Fruit fly (Drosophila melanogaster): ENCODE results near the gene CG18171.

dm6 chr3L:1737898-1738322 lies 15.0 kb upstream of the CG18171 start, which contains the start of gene PIG-Wb:
- TF ChIP-seq EcR (GFP tag; optimal IDR thresholded peaks at IDR 0.05) (no peak), Snoo (tag; optimal IDR thresholded peaks at IDR 0.05) (no peak), CG14655 (GFP tag; optimal IDR thresholded peaks at IDR 0.05) (no peak), CG8159 (tag; optimal IDR thresholded peaks at IDR 0.05) (no peak), CG4496 (GFP tag; IDR thresholded peaks at IDR 0.05) (no peak), CG9948 (tag; optimal IDR thresholded peaks at IDR 0.05) (no peak), fd96Ca (GFP tag; IDR thresholded peaks at IDR 0.05) (no peak), CG8301 (tag; optimal IDR thresholded peaks at IDR 0.05) (no peak), gl (tag; optimal IDR thresholded peaks at IDR 0.05) (no peak), CG32121 (GFP tag; IDR thresholded peaks at IDR 0.05) (no peak), Pif1A (GFP tag; optimal IDR thresholded peaks at IDR 0.05) (no peak), CG10348 (GFP tag; IDR thresholded peaks at IDR 0.05) (no peak)

Measured in whole organism, pupa.